Worm (Caenorhabditis elegans): ENCODE measurements around the gene sre-13.

Gene sre-13

DNA sequence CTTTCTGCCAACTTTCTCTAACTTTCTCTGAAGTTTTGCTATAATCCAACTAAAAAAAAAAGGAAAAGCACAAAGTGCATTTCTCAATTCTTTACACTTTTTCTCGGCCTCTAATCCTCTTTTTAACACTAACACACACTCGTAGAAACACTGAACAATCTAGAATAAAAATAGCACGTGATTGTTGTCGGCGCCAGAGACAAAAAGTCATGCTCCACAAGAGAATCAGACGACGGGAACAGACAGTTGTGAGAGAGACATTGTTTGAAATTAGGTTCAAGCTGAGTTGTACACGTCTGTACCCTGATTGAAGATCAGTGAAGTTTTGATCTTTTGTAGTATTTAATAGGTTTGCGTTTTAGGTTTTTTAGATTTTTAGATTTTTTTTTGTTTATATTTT is 38.3 kb downstream of the sre-13 start (continued):
- TF ChIP-seq F23B12.7 (tag; optimal IDR thresholded peaks at IDR 0.05; ENCODE audit: insufficient read depth) (peak; percentile 6), chd-7 (tag; optimal IDR thresholded peaks at IDR 0.05) (peak; percentile 46), rcor-1 (GFP tag; IDR thresholded peaks at IDR 0.05) (no peak), let-607 (tag; optimal IDR thresholded peaks at IDR 0.05) (peak in 1 of 2 experiments; percentile 36), xnd-1 (tag; optimal IDR thresholded peaks at IDR 0.05) (no peak), cebp-1 (GFP tag; IDR thresholded peaks at IDR 0.05) (no peak), cebp-1 (tag; optimal IDR thresholded peaks at IDR 0.05) (peak; percentile 63), nfya-1 (tag; optimal IDR thresholded peaks at IDR 0.05; ENCODE audit: borderline replicate concordance, insufficient read depth) (no peak), C06A6.2 (GFP tag; conservative IDR thresholded peaks at IDR 0.05) (no peak), let-526 (GFP tag; IDR thresholded peaks at IDR 0.05) (peak; percentile 31; the same call in 1 of the 2 replicates), lin-54 (GFP tag; optimal IDR thresholded peaks at IDR 0.05) (peak; percentile 40), attf-6 (GFP tag; IDR thresholded peaks at IDR 0.05) (no peak), hsf-1 (GFP tag; IDR thresholded peaks at IDR 0.05) (peak; percentile 83), B0035.1 (tag; optimal IDR thresholded peaks at IDR 0.05) (no peak), nhr-27 (tag; optimal IDR thresholded peaks at IDR 0.05) (no peak), akir-1 (GFP tag; optimal IDR thresholded peaks at IDR 0.05) (no peak), B0336.3 (GFP tag; IDR thresholded peaks at IDR 0.05) (peak; percentile 84), madf-10 (tag; optimal IDR thresholded peaks at IDR 0.05) (no peak), egl-44 (GFP tag; IDR thresholded peaks at IDR 0.05) (no peak), tlf-1 (GFP tag; optimal IDR thresholded peaks at IDR 0.05) (peak; percentile 29)

DNA sequence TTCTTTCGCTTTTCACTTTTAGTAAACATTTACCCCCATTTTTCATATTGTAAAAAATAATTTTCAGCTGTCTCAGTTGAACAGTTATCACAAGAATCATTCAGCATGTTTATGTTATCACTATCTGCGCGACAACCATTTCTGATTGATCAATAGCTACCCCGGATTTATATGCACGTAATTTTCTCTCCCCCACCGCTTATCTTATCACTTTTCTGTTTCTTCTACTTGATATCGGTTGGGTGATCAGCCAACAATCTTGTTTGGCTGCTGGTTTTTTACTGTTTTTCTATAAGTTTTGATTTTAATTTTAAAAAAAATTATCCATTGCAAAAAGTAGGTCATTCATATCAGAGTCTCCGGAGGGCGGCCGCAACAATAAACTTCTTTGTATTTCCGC is 38.8 kb downstream of the sre-13 start:
- 0 out of 2 replicates have a peak, but pooled peaks have one; percentile 17 for TF ChIP-seq madf-6 (GFP tag; IDR thresholded peaks at IDR 0.05)
- TF ChIP-seq hlh-12 (tag; optimal IDR thresholded peaks at IDR 0.05): no peak
- no peak for TF ChIP-seq ztf-26 (tag; optimal IDR thresholded peaks at IDR 0.05)

DNA sequence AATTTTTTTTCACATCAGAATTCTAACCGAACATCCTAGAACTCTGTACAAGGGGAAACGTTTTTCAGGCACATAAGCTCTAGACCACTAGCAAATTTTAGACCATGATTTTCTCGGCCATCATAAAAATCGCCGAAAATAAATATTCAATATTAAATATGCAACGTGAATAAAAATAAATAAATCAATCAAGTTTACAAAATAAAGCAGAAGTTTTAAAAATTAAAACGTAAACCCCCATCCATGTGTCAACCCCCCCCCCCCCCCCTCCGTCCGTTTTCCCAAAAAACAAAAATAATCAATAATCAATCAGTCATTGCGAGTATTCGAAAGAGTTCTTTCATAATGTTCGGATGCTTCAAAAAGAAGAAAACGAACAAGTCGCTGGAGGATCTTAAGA is 43.4 kb downstream of the sre-13 start, which contains the start of gene catp-4:
TSS of gene catp-4 (plus strand) at position 301 of the 400 bp plus-strand sequence.
- TF ChIP-seq tlf-1 (GFP tag; optimal IDR thresholded peaks at IDR 0.05) (no peak), F23B12.7 (tag; optimal IDR thresholded peaks at IDR 0.05; ENCODE audit: insufficient read depth) (no peak), rcor-1 (GFP tag; IDR thresholded peaks at IDR 0.05) (no peak), ztf-22 (GFP tag; optimal IDR thresholded peaks at IDR 0.05) (no peak), ztf-28 (GFP tag; IDR thresholded peaks at IDR 0.05) (no peak), Y79H2A.3 (GFP tag; conservative IDR thresholded peaks at IDR 0.05) (no peak), nhr-179 (tag; optimal IDR thresholded peaks at IDR 0.05) (no peak), K11D2.4 (GFP tag; IDR thresholded peaks at IDR 0.05) (no peak), Y67H2A.10 (GFP tag; conservative IDR thresholded peaks at IDR 0.05) (no peak), hlh-26 (GFP tag; conservative IDR thresholded peaks at IDR 0.05) (no peak), B0336.3 (GFP tag; IDR thresholded peaks at IDR 0.05) (no peak), aptf-2 (GFP tag; conservative IDR thresholded peaks at IDR 0.05) (no peak), bed-2 (GFP tag; IDR thresholded peaks at IDR 0.05) (no peak), ccch-3 (GFP tag; optimal IDR thresholded peaks at IDR 0.05) (no peak), C17E4.6 (GFP tag; IDR thresholded peaks at IDR 0.05) (no peak)

DNA sequence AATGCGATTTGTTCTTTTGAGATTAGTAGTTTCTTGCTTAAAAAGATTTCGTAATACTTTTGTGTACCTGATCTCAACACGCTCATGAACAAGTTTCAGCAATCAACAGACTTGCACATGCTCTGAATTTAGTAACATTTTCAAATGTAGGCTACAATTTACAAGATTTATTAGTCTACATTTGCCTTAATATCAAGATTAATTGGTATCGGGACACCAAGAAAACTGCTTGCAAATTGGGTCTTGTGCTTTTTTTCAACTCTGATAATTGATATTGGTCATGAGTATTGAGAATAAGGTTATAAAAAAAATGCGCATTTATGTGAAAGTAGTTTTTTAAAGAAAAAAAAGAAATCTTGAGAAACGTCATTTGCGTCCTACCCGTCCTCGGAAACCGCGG is 44.0 kb downstream of the sre-13 start:
- TF ChIP-seq aptf-2 (GFP tag; conservative IDR thresholded peaks at IDR 0.05) (no peak), hlh-26 (GFP tag; conservative IDR thresholded peaks at IDR 0.05) (no peak), sptf-2 (GFP tag; optimal IDR thresholded peaks at IDR 0.05) (no peak), snpc-1.1 (tag; optimal IDR thresholded peaks at IDR 0.05; ENCODE audit: insufficient read depth) (no peak), egrh-3 (GFP tag; IDR thresholded peaks at IDR 0.05) (no peak), hmg-20 (GFP tag; IDR thresholded peaks at IDR 0.05) (no peak), athp-1 (tag; optimal IDR thresholded peaks at IDR 0.05) (no peak), bed-1 (GFP tag; IDR thresholded peaks at IDR 0.05) (no peak), F55B11.4 (tag; optimal IDR thresholded peaks at IDR 0.05; ENCODE audit: borderline replicate concordance, insufficient read depth) (no peak), cebp-2 (GFP tag; IDR thresholded peaks at IDR 0.05) (no peak), dpl-1 (GFP tag; optimal IDR thresholded peaks at IDR 0.05) (no peak), him-1 (tag; optimal IDR thresholded peaks at IDR 0.05) (no peak), F33H1.4 (GFP tag; IDR thresholded peaks at IDR 0.05) (no peak)

Measured in whole organism, young adult.